Fruit fly (Drosophila melanogaster): Measurements from ENCODE around the gene CG43373.

Gene CG43373

DNA sequence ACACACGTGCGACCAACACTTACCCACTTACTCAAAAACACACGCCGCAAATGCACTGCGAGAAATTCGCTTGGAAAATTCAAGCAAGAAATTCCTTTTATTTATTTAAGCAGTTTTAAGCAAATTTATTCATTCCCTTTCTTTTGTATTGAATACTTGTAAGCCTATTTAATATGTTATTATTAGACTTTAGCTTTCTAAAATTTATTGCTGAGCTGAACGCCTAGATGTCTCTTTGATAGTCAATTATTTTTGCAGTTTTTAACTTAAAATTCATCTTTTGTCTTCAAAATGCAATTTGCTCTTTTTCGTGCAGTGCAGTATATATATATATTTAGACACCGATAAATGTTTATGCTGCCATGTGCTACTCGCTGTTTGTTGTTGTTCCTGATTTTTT is 9.2 kb downstream of the CG43373 start (continued):
- peak; percentile 38 for TF ChIP-seq schlank (tag; optimal IDR thresholded peaks at IDR 0.05)
- peak; percentile 58 for TF ChIP-seq CG13624 (GFP tag; optimal IDR thresholded peaks at IDR 0.05)
- peak; percentile 47; the same call in 1 of the 2 replicates for TF ChIP-seq E2f2 (GFP tag; IDR thresholded peaks at IDR 0.05)
- TF ChIP-seq CG4854 (GFP tag; optimal IDR thresholded peaks at IDR 0.05) = peak; percentile 58
- no peak for TF ChIP-seq dati (GFP tag; IDR thresholded peaks at IDR 0.05)
- TF ChIP-seq Meics (GFP tag; optimal IDR thresholded peaks at IDR 0.05) = peak; percentile 85
- TF ChIP-seq esg (GFP tag; conservative IDR thresholded peaks at IDR 0.05) = peak; percentile 76
- TF ChIP-seq CG1647 (GFP tag; optimal IDR thresholded peaks at IDR 0.05) = peak; percentile 57
- TF ChIP-seq CG11723 (GFP tag; optimal IDR thresholded peaks at IDR 0.05) = peak; percentile 66
- TF ChIP-seq CG10431 (GFP tag; optimal IDR thresholded peaks at IDR 0.05) = peak; percentile 31
- peak; percentile 77 for TF ChIP-seq CG6689 (GFP tag; IDR thresholded peaks at IDR 0.05)
- peak; percentile 31 for TF ChIP-seq Sry-δ (GFP tag; optimal IDR thresholded peaks at IDR 0.05)
- peak; percentile 9 for TF ChIP-seq CG7928 (GFP tag; optimal IDR thresholded peaks at IDR 0.05)
- TF ChIP-seq CG18619 (GFP tag; optimal IDR thresholded peaks at IDR 0.05) = peak; percentile 81
- TF ChIP-seq CHES-1-like (GFP tag; optimal IDR thresholded peaks at IDR 0.05) = peak; percentile 50
- TF ChIP-seq toy (GFP tag; IDR thresholded peaks at IDR 0.05) = no peak
- no peak for TF ChIP-seq CG2129 (GFP tag; IDR thresholded peaks at IDR 0.05; ENCODE audit: partially characterized antibody)
- TF ChIP-seq CG2875 (GFP tag; optimal IDR thresholded peaks at IDR 0.05) = peak; percentile 60
- TF ChIP-seq Kr (GFP tag; optimal IDR thresholded peaks at IDR 0.05) = no peak
- no peak for TF ChIP-seq gce (GFP tag; IDR thresholded peaks at IDR 0.05)
- peak; percentile 95 for TF ChIP-seq sens (GFP tag)
- no peak for TF ChIP-seq p53 (GFP tag; optimal IDR thresholded peaks at IDR 0.05)
- no peak for TF ChIP-seq CG6791 (GFP tag; IDR thresholded peaks at IDR 0.05; ENCODE audit: partially characterized antibody)
- TF ChIP-seq CG11247 (GFP tag; IDR thresholded peaks at IDR 0.05) = 0 out of 2 replicates have a peak, but pooled peaks have one; percentile 37
- TF ChIP-seq pzg (GFP tag; optimal IDR thresholded peaks at IDR 0.05) = no peak
- peak; percentile 87 for TF ChIP-seq bcd (GFP tag; optimal IDR thresholded peaks at IDR 0.05)
- peak; percentile 47 for TF ChIP-seq gcm (GFP tag; optimal IDR thresholded peaks at IDR 0.05)
- TF ChIP-seq MESR4 (GFP tag; optimal IDR thresholded peaks at IDR 0.05) = no peak
- TF ChIP-seq maf-S (GFP tag; optimal IDR thresholded peaks at IDR 0.05) = peak; percentile 52
- TF ChIP-seq CG12391 (tag; optimal IDR thresholded peaks at IDR 0.05) = peak; percentile 86
- TF ChIP-seq CG4360 (GFP tag; IDR thresholded peaks at IDR 0.05) = no peak
- no peak for TF ChIP-seq CG1832 (GFP tag; optimal IDR thresholded peaks at IDR 0.05)
- TF ChIP-seq CG30020 (tag; optimal IDR thresholded peaks at IDR 0.05) = no peak
- peak; percentile 69; the same call in 1 of the 2 replicates for TF ChIP-seq HLH3B (GFP tag; IDR thresholded peaks at IDR 0.05)
- TF ChIP-seq z (GFP tag; IDR thresholded peaks at IDR 0.05) = no peak
- TF ChIP-seq ind (GFP tag; optimal IDR thresholded peaks at IDR 0.05) = peak; percentile 76
- TF ChIP-seq CG8388 (GFP tag; optimal IDR thresholded peaks at IDR 0.05) = peak; percentile 80
- no peak for TF ChIP-seq tup (GFP tag; optimal IDR thresholded peaks at IDR 0.05)
- TF ChIP-seq HmgD (GFP tag; optimal IDR thresholded peaks at IDR 0.05) = no peak
- no peak for TF ChIP-seq GATAe (GFP tag; conservative IDR thresholded peaks at IDR 0.05)
- 0 out of 3 replicates have a peak, but pooled peaks have one; percentile 44 for TF ChIP-seq CG2889 (GFP tag; IDR thresholded peaks at IDR 0.05)
- TF ChIP-seq Sry-β (GFP tag; optimal IDR thresholded peaks at IDR 0.05) = no peak
- TF ChIP-seq Ssrp (tag; optimal IDR thresholded peaks at IDR 0.05) = peak; percentile 87
- TF ChIP-seq ATbp (GFP tag; optimal IDR thresholded peaks at IDR 0.05) = peak; percentile 70
- peak; percentile 1 for TF ChIP-seq CG14965 (GFP tag; optimal IDR thresholded peaks at IDR 0.05; ENCODE audit: borderline replicate concordance)
- TF ChIP-seq ewg (GFP tag; optimal IDR thresholded peaks at IDR 0.05) = peak; percentile 72
- peak; percentile 77 for TF ChIP-seq Aef1 (GFP tag; IDR thresholded peaks at IDR 0.05)
- TF ChIP-seq ci (GFP tag; IDR thresholded peaks at IDR 0.05) = peak; percentile 56; the same call in 1 of the 3 replicates
- peak; percentile 76 for TF ChIP-seq Rfx (GFP tag; IDR thresholded peaks at IDR 0.05)
- TF ChIP-seq grn (GFP tag; optimal IDR thresholded peaks at IDR 0.05) = no peak
- peak; percentile 52 for TF ChIP-seq gcm2 (GFP tag; optimal IDR thresholded peaks at IDR 0.05)
